Worm (Caenorhabditis elegans) whole organism, L1 larva: ENCODE measurements around the gene H34I24.2.

Experiments used
- C16A3.4 ChIP-seq: fragments of 150-350 bp; optimal IDR thresholded peaks from 2 replicates; lab custom pipeline; 2014; ENCODE audit warnings: missing biosample characterization, missing genetic modification characterization
- C34B4.2 ChIP-seq: sonication (generic microtip); optimal IDR thresholded peaks from 2 replicates; lab custom pipeline; 2017; ENCODE audit warnings: mild to moderate bottlenecking, missing genetic modification characterization, missing compliant biosample characterization
- aha-1 ChIP-seq: fragments of 150-350 bp; optimal IDR thresholded peaks from 2 replicates; lab custom pipeline; 2014; ENCODE audit warnings: missing biosample characterization, missing genetic modification characterization
- aly-2 ChIP-seq: fragments of 150-350 bp; optimal IDR thresholded peaks from 2 replicates; lab custom pipeline; 2014; ENCODE audit warnings: missing biosample characterization, missing genetic modification characterization
- ceh-82 ChIP-seq, 3 experiments: fragments of 150-350 bp in 1 of 3; sonication (generic microtip) in 2 of 3; optimal IDR thresholded peaks; 2 replicates each; lab custom pipeline; 2014 to 2017; ENCODE audit warnings: missing biosample characterization in 3 of 3, missing genetic modification characterization in 3 of 3
- ces-1 ChIP-seq: fragments of 150-350 bp; optimal IDR thresholded peaks from 2 replicates; lab custom pipeline; 2014; ENCODE audit warnings: missing biosample characterization, missing genetic modification reagents, missing genetic modification characterization
- efl-1 ChIP-seq, 4 experiments: fragments of 150-350 bp; optimal IDR thresholded peaks in 3 of 4; peaks in 1 of 4; 1 replicate in 1 of 4; 2 replicates in 3 of 4; lab custom pipeline; 2014; ENCODE audit warnings: missing biosample characterization in 2 of 4, missing genetic modification characterization in 2 of 4, missing genetic modification reagents in 2 of 4
- efl-3 ChIP-seq: fragments of 200-800 bp; sonication (Bioruptor generic); optimal IDR thresholded peaks from 2 replicates; lab custom pipeline; 2018; ENCODE audit warnings: mild to moderate bottlenecking, missing genetic modification characterization, missing compliant biosample characterization
- egl-27 ChIP-seq, 2 experiments: fragments of 150-350 bp in 1 of 2; sonication (generic microtip); optimal IDR thresholded peaks; 3 replicates each; lab custom pipeline; 2017 to 2018; ENCODE audit warnings: missing biosample characterization in 2 of 2, missing genetic modification characterization in 2 of 2, missing genetic modification reagents in 2 of 2
- elt-2 ChIP-seq: sonication (generic microtip); optimal IDR thresholded peaks from 2 replicates; lab custom pipeline; 2016; ENCODE audit warnings: missing genetic modification characterization, mild to moderate bottlenecking, inconsistent platforms, missing compliant biosample characterization, missing genetic modification reagents
- grh-1 ChIP-seq: fragments of 200-800 bp; sonication (Bioruptor generic); IDR thresholded peaks from 2 replicates; pipeline ENCODE4 v1.3.6; 2022; ENCODE audit warnings: missing genetic modification reagents, missing genetic modification characterization, missing compliant biosample characterization
- hlh-17 ChIP-seq: fragments of 200-800 bp; sonication (Bioruptor generic); optimal IDR thresholded peaks from 2 replicates; lab custom pipeline; 2018; ENCODE audit warnings: missing genetic modification characterization, mild to moderate bottlenecking, missing compliant biosample characterization, moderate library complexity, borderline replicate concordance
- hpl-2 ChIP-seq: fragments of 150-350 bp; optimal IDR thresholded peaks from 2 replicates; lab custom pipeline; 2014; ENCODE audit warnings: missing biosample characterization, missing genetic modification reagents, missing genetic modification characterization
- lin-13 ChIP-seq: fragments of 150-350 bp; optimal IDR thresholded peaks from 2 replicates; lab custom pipeline; 2014; ENCODE audit warnings: missing biosample characterization, missing genetic modification reagents, missing genetic modification characterization
- lin-14 ChIP-seq: fragments of 200-800 bp; sonication (Bioruptor generic); optimal IDR thresholded peaks from 2 replicates; lab custom pipeline; 2018; ENCODE audit warnings: mild to moderate bottlenecking, missing genetic modification characterization, moderate library complexity, missing compliant biosample characterization
- lin-15B ChIP-seq: fragments of 150-350 bp; sonication (generic microtip); optimal IDR thresholded peaks from 3 replicates; lab custom pipeline; 2014; ENCODE audit warnings: missing biosample characterization, missing genetic modification characterization
- lin-35 ChIP-seq, 2 experiments: fragments of 150-350 bp; optimal IDR thresholded peaks; 2 replicates each; lab custom pipeline; 2014; ENCODE audit warnings: missing biosample characterization in 2 of 2, missing genetic modification characterization in 2 of 2, missing genetic modification reagents in 2 of 2
- lin-39 ChIP-seq: fragments of 150-350 bp; optimal IDR thresholded peaks from 2 replicates; lab custom pipeline; 2014; ENCODE audit warnings: missing biosample characterization, missing genetic modification reagents, missing genetic modification characterization
- lir-3 ChIP-seq: sonication (generic microtip); optimal IDR thresholded peaks from 2 replicates; lab custom pipeline; 2016; ENCODE audit warnings: mild to moderate bottlenecking, missing genetic modification characterization, moderate library complexity, missing compliant biosample characterization; ENCODE audit not compliant: poor library complexity
- lsy-2 ChIP-seq, 2 experiments: fragments of 150-350 bp; optimal IDR thresholded peaks; 2 replicates each; lab custom pipeline; 2014; ENCODE audit warnings: missing biosample characterization in 2 of 2, missing genetic modification characterization in 2 of 2
- mab-9 ChIP-seq: fragments of 200-800 bp; sonication (Bioruptor generic); IDR thresholded peaks from 2 replicates; pipeline ENCODE4 v1.3.6; 2022; ENCODE audit warnings: missing genetic modification reagents, missing genetic modification characterization, missing compliant biosample characterization
- mef-2 ChIP-seq: fragments of 150-350 bp; optimal IDR thresholded peaks from 2 replicates; lab custom pipeline; 2014; ENCODE audit warnings: missing biosample characterization, missing genetic modification characterization
- mep-1 ChIP-seq: fragments of 150-350 bp; optimal IDR thresholded peaks from 2 replicates; lab custom pipeline; 2014; ENCODE audit warnings: missing biosample characterization, missing genetic modification characterization
- nhr-12 ChIP-seq: sonication (generic microtip); optimal IDR thresholded peaks from 2 replicates; lab custom pipeline; 2017; ENCODE audit warnings: missing biosample characterization, missing genetic modification characterization
- nhr-19 ChIP-seq: fragments of 200-800 bp; sonication (Bioruptor generic); conservative IDR thresholded peaks from 2 replicates; pipeline ENCODE4 v1.3.6; 2022; ENCODE audit warnings: missing genetic modification characterization, missing compliant biosample characterization
- nhr-76 ChIP-seq: sonication (generic microtip); optimal IDR thresholded peaks from 2 replicates; lab custom pipeline; 2017; ENCODE audit warnings: missing biosample characterization, missing genetic modification characterization
- nhr-84 ChIP-seq: sonication (generic microtip); optimal IDR thresholded peaks from 2 replicates; lab custom pipeline; 2017; ENCODE audit warnings: missing biosample characterization, missing genetic modification characterization
- nhr-85 ChIP-seq: sonication (generic microtip); peaks from one replicate; lab custom pipeline; 2016; ENCODE audit warnings: missing genetic modification characterization, inconsistent platforms, missing compliant biosample characterization
- nhr-90 ChIP-seq: sonication (generic microtip); optimal IDR thresholded peaks from 2 replicates; lab custom pipeline; 2016; ENCODE audit warnings: mild to moderate bottlenecking, missing genetic modification characterization, missing compliant biosample characterization; ENCODE audit not compliant: poor library complexity
- snpc-4 ChIP-seq: fragments of 150-350 bp; optimal IDR thresholded peaks from 2 replicates; lab custom pipeline; 2014; ENCODE audit warnings: missing biosample characterization, missing genetic modification characterization
- sox-4 ChIP-seq: sonication (generic microtip); optimal IDR thresholded peaks from 2 replicates; lab custom pipeline; 2016; ENCODE audit warnings: missing genetic modification characterization, missing compliant biosample characterization
- swsn-7 ChIP-seq: sonication (generic microtip); optimal IDR thresholded peaks from 2 replicates; lab custom pipeline; 2016; ENCODE audit warnings: missing genetic modification characterization, missing compliant biosample characterization
- unc-62 ChIP-seq: fragments of 150-350 bp; optimal IDR thresholded peaks from 2 replicates; lab custom pipeline; 2014; ENCODE audit warnings: missing biosample characterization, missing genetic modification reagents, missing genetic modification characterization
- vab-15 ChIP-seq: sonication (generic microtip); optimal IDR thresholded peaks from 2 replicates; lab custom pipeline; 2017; ENCODE audit warnings: missing genotype, mild to moderate bottlenecking, missing genetic modification characterization, missing compliant biosample characterization
- xbp-1 ChIP-seq: sonication (generic microtip); optimal IDR thresholded peaks from 2 replicates; lab custom pipeline; 2016; ENCODE audit warnings: missing genetic modification characterization, missing compliant biosample characterization
- ztf-11 ChIP-seq, 2 experiments: sonication (generic microtip); optimal IDR thresholded peaks; 2 replicates each; lab custom pipeline; 2016 to 2017; ENCODE audit warnings: missing genetic modification characterization in 2 of 2, missing biosample characterization in 1 of 2, missing compliant biosample characterization in 1 of 2

Gene H34I24.2

ce11 chrIII:2841856-2842373 is at the start of gene H34I24.2:
H34I24.2 (plus strand) TSS chrIII:2842044.
- TF ChIP-seq aly-2 (tag; lab: Kevin White, UChicago) (no peak), lin-13 (GFP tag; lab: Kevin White, UChicago) (no peak), elt-2 (peak; percentile 23)

ce11 chrIII:2794057-2794456 is 47.8 kb upstream of the H34I24.2 start:
- no peak for TF ChIP-seq lin-35 (GFP tag; optimal IDR thresholded peaks at IDR 0.05; lab: Kevin White, UChicago)
- no peak for TF ChIP-seq nhr-19
- no peak for TF ChIP-seq nhr-76 (tag; lab: Kevin White, UChicago)
- TF ChIP-seq lin-15B (tag; lab: Kevin White, UChicago): no peak
- no peak for TF ChIP-seq egl-27 (tag; optimal IDR thresholded peaks at IDR 0.05; lab: Kevin White, UChicago)
- no peak for TF ChIP-seq aha-1 (tag; lab: Kevin White, UChicago)
- no peak for TF ChIP-seq snpc-4
- no peak for TF ChIP-seq nhr-12 (tag; lab: Kevin White, UChicago)
- no peak for TF ChIP-seq nhr-85
- no peak for TF ChIP-seq sox-4 (tag; lab: Kevin White, UChicago)
- TF ChIP-seq mef-2: no peak
- no peak for TF ChIP-seq mep-1 (tag; lab: Kevin White, UChicago)
- TF ChIP-seq C16A3.4 (tag; lab: Kevin White, UChicago): no peak
- no peak for TF ChIP-seq efl-3 (GFP tag; lab: Kevin White, UChicago)
- no peak for TF ChIP-seq ztf-11 (tag; optimal IDR thresholded peaks at IDR 0.05; lab: Kevin White, UChicago)
- no peak for TF ChIP-seq nhr-90 (tag; lab: Kevin White, UChicago)
- TF ChIP-seq, all 84 proteins: peak for 0

ce11 chrIII:2795442-2796023 is 46.3 kb upstream of the H34I24.2 start:
- TF ChIP-seq nhr-19 (peak; percentile 20; the same call in 1 of the 2 replicates), vab-15 (no peak), unc-62 (no peak), snpc-4 (peak; percentile 6), ces-1 (GFP tag; lab: Kevin White, UChicago) (no peak), efl-1 (optimal IDR thresholded peaks at IDR 0.05; lab: Kevin White, UChicago) (no peak), efl-1 (GFP tag; optimal IDR thresholded peaks at IDR 0.05 in 1 of 2; lab: Kevin White, UChicago) (no peak), lin-14 (no peak)

ce11 chrIII:2800743-2801142 is 41.1 kb upstream of the H34I24.2 start:
- TF ChIP-seq ces-1 (GFP tag; lab: Kevin White, UChicago) (no peak), mab-9 (GFP tag; lab: Robert Waterston, UW) (no peak), lsy-2 (tag; optimal IDR thresholded peaks at IDR 0.05; lab: Kevin White, UChicago) (no peak), grh-1 (no peak), lir-3 (tag; lab: Kevin White, UChicago) (no peak), hpl-2 (GFP tag; lab: Kevin White, UChicago) (no peak), xbp-1 (tag; lab: Kevin White, UChicago) (no peak), snpc-4 (no peak), hlh-17 (no peak), lin-14 (no peak), swsn-7 (tag; lab: Kevin White, UChicago) (no peak), nhr-84 (no peak), C34B4.2 (tag; lab: Kevin White, UChicago) (no peak), ceh-82 (tag; optimal IDR thresholded peaks at IDR 0.05; lab: Kevin White, UChicago) (no peak), nhr-76 (tag; lab: Kevin White, UChicago) (no peak), lin-39 (no peak)
